Worm (Caenorhabditis elegans) whole organism, L1 larva: ENCODE measurements around the gene dct-12.

ENCODE experiments used
- ama-1 ChIP-seq: fragments of 150-350 bp; optimal IDR thresholded peaks from 2 replicates; lab custom pipeline; 2014
- blmp-1 ChIP-seq: fragments of 150-350 bp; optimal IDR thresholded peaks from 2 replicates; lab custom pipeline; 2014; ENCODE audit warnings: missing biosample characterization, missing genetic modification characterization
- egl-13 ChIP-seq: sonication (generic microtip); optimal IDR thresholded peaks from 2 replicates; lab custom pipeline; 2016; ENCODE audit warnings: missing genotype, missing genetic modification reagents, missing genetic modification characterization, missing compliant biosample characterization
- jun-1 ChIP-seq: fragments of 150-350 bp; optimal IDR thresholded peaks from 2 replicates; lab custom pipeline; 2014; ENCODE audit warnings: missing biosample characterization, missing genetic modification reagents, missing genetic modification characterization
- lin-15B ChIP-seq: fragments of 150-350 bp; sonication (generic microtip); optimal IDR thresholded peaks from 3 replicates; lab custom pipeline; 2014; ENCODE audit warnings: missing biosample characterization, missing genetic modification characterization
- lsy-2 ChIP-seq, 2 experiments: fragments of 150-350 bp; optimal IDR thresholded peaks; 2 replicates each; lab custom pipeline; 2014; ENCODE audit warnings: missing biosample characterization in 2 of 2, missing genetic modification characterization in 2 of 2
- nhr-11 ChIP-seq: fragments of 150-350 bp; optimal IDR thresholded peaks from 2 replicates; lab custom pipeline; 2014; ENCODE audit warnings: missing biosample characterization, missing genetic modification characterization
- nhr-237 ChIP-seq: fragments of 150-350 bp; optimal IDR thresholded peaks from 2 replicates; lab custom pipeline; 2014; ENCODE audit warnings: missing biosample characterization, missing genetic modification characterization
- nhr-71 ChIP-seq: sonication (generic microtip); optimal IDR thresholded peaks from 2 replicates; lab custom pipeline; 2016; ENCODE audit warnings: mild to moderate bottlenecking, missing genetic modification characterization, moderate library complexity, missing compliant biosample characterization
- xbp-1 ChIP-seq: sonication (generic microtip); optimal IDR thresholded peaks from 2 replicates; lab custom pipeline; 2016; ENCODE audit warnings: missing genetic modification characterization, missing compliant biosample characterization
- zag-1 ChIP-seq: fragments of 150-350 bp; optimal IDR thresholded peaks from 2 replicates; lab custom pipeline; 2014; ENCODE audit warnings: missing biosample characterization, missing genetic modification characterization
- ztf-4 ChIP-seq: fragments of 150-350 bp; optimal IDR thresholded peaks from 2 replicates; lab custom pipeline; 2014; ENCODE audit warnings: missing biosample characterization, missing genetic modification characterization

- TF ChIP-seq lin-15B (tag; lab: Kevin White, UChicago) (no peak), blmp-1 (no peak), xbp-1 (no peak), lsy-2 (tag; optimal IDR thresholded peaks at IDR 0.05; lab: Kevin White, UChicago) (no peak), jun-1 (tag; lab: Kevin White, UChicago) (no peak), nhr-237 (tag; lab: Kevin White, UChicago) (no peak), egl-13 (tag; lab: Kevin White, UChicago) (no peak), ztf-4 (tag; lab: Kevin White, UChicago) (no peak), nhr-11 (tag; lab: Kevin White, UChicago) (no peak), zag-1 (no peak), nhr-71 (tag; lab: Kevin White, UChicago) (peak; percentile 1), ama-1 (lab: Kevin White, UChicago) (no peak)
Observed at ce11 chrII:12438441-12438840, 6.2 kb upstream of the dct-12 start, which contains the start of gene Y57A10C.9.
